Worm (Caenorhabditis elegans): ENCODE results near the gene B0478.3.
A peak's percentile ranks its signal among the peaks of the same experiment; 100 is the strongest.

B0478.3 gene

DNA sequence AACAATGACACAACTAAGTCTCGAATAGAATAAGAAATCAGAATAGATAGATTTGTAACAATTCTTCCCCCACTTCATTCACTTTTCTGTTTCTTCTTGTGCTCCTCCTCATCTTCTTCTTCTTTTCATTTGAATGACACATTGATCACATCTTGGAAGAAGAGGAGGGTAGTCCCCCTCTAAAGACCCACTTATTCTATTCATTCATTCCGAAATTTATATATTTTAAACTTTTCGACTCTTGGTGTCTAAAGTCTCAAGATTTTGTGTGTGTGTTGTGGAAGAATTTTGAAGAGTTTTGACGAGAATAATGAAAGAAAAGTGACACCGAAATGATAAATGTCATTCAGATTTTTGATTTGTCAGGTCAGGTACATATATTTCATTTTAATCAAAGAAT, 26.7 kb upstream of the B0478.3 start:
- TF ChIP-seq ztf-29 (GFP tag; IDR thresholded peaks at IDR 0.05): no peak
- no peak for TF ChIP-seq med-1 (GFP tag; optimal IDR thresholded peaks at IDR 0.05; ENCODE audit: insufficient read depth)
- no peak for TF ChIP-seq flt-1 (GFP tag; IDR thresholded peaks at IDR 0.05)
- no peak for TF ChIP-seq klf-2 (GFP tag; conservative IDR thresholded peaks at IDR 0.05)
- TF ChIP-seq tab-1 (GFP tag; IDR thresholded peaks at IDR 0.05): no peak
- TF ChIP-seq T22C8.4 (GFP tag; IDR thresholded peaks at IDR 0.05): no peak
- no peak for TF ChIP-seq ztf-23 (GFP tag; IDR thresholded peaks at IDR 0.05)
- TF ChIP-seq cog-1 (tag; optimal IDR thresholded peaks at IDR 0.05): no peak
- no peak for TF ChIP-seq ref-1 (GFP tag; conservative IDR thresholded peaks at IDR 0.05)

DNA sequence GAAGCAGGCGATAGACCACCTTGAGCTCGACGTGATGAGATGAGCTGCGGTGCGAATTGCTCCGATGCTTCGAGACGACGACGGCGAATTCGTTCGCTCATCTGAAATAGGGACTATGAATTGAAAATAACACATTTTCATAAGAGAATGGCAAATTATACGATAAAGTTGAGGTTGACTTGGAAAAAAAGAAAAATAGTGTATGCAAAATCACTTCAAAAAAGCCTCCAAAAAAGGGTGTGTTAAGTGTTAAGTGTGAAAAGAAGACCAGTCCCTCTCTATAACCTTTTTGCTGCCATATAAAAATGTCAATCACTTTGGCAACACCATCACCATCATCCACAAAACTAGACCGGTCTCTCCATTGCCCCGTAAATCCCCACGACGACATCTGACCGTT, 22.4 kb upstream of the B0478.3 start, which contains the start of gene prkl-1:
Gene prkl-1, minus strand, starts transcription at position 101 of the 400 bp plus-strand sequence.
- TF ChIP-seq ztf-29 (GFP tag; IDR thresholded peaks at IDR 0.05) (no peak), T22C8.4 (GFP tag; IDR thresholded peaks at IDR 0.05) (no peak), tab-1 (GFP tag; IDR thresholded peaks at IDR 0.05) (no peak), ztf-23 (GFP tag; IDR thresholded peaks at IDR 0.05) (no peak)

DNA sequence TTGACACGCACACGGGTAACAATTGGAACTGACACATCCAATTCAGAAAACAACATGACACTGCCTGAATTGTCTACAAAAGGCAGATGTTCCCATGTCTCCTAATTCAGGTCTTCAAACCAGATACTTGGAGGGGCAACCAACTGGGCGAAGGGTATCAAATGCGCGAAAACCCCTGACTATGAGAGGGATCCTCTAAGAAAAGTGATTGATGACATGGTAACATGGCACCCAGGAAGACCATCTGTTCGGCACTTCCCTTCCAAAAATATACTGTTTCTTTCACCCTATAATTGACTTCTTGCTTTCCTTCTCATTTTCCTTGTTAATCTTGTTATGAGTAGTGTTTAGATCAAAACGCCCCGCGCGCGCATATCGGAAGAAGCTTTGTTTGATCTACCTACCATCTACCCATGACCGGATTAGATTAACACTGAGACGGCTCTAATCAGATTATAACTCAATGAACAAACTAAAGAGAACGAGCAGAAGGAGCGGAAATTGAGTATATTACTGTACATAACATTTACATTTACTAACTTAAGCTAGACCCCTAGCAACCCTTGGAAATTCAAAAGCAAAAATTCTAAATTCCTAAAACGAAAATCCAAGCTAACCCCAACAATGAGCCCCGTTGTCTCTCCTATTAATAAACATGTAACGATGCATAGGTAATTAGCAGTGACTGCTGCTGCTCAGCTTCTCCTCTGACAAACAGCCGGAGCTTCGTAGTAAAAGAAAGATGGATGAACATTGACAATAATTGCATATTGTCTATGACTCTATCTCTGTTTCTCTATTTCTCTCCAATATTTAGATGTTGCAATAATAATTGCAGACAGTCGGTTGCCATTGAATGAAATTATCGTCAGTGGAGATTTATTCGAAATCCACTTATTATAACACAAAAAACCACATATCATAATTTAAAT, 20.3 kb upstream of the B0478.3 start:
- no peak for TF ChIP-seq cog-1 (tag; optimal IDR thresholded peaks at IDR 0.05)
- TF ChIP-seq med-1 (GFP tag; optimal IDR thresholded peaks at IDR 0.05; ENCODE audit: insufficient read depth): no peak
- TF ChIP-seq flt-1 (GFP tag; IDR thresholded peaks at IDR 0.05): 0 out of 2 replicates have a peak, but pooled peaks have one; percentile 36
- no peak for TF ChIP-seq ztf-29 (GFP tag; IDR thresholded peaks at IDR 0.05)

DNA sequence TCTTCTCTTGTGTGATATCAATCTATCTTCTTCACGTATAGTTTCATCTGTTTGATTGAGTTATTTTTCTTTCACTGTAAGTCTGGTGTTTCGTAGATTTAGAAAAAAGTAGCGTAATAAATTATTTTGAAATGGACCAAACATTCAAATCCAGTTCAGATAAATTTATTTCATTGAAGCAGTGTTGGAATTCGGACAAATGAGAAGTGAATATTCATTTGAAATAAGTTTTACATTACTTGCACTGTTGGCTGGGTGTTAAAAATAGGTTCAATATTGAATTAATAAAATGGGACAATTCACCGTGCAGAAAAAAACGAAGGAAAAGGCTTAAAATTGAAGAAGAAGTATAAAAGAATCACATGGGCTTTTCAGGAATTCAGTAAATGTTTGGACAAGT, 14.2 kb upstream of the B0478.3 start:
- no peak for TF ChIP-seq T22C8.4 (GFP tag; IDR thresholded peaks at IDR 0.05)
- no peak for TF ChIP-seq flt-1 (GFP tag; IDR thresholded peaks at IDR 0.05)
- no peak for TF ChIP-seq ref-1 (GFP tag; conservative IDR thresholded peaks at IDR 0.05)
- TF ChIP-seq klf-2 (GFP tag; conservative IDR thresholded peaks at IDR 0.05): no peak
- TF ChIP-seq ztf-29 (GFP tag; IDR thresholded peaks at IDR 0.05): no peak
- TF ChIP-seq med-1 (GFP tag; optimal IDR thresholded peaks at IDR 0.05; ENCODE audit: insufficient read depth): no peak
- TF ChIP-seq tab-1 (GFP tag; IDR thresholded peaks at IDR 0.05): no peak
- TF ChIP-seq ztf-23 (GFP tag; IDR thresholded peaks at IDR 0.05): no peak
- TF ChIP-seq cog-1 (tag; optimal IDR thresholded peaks at IDR 0.05): no peak

DNA sequence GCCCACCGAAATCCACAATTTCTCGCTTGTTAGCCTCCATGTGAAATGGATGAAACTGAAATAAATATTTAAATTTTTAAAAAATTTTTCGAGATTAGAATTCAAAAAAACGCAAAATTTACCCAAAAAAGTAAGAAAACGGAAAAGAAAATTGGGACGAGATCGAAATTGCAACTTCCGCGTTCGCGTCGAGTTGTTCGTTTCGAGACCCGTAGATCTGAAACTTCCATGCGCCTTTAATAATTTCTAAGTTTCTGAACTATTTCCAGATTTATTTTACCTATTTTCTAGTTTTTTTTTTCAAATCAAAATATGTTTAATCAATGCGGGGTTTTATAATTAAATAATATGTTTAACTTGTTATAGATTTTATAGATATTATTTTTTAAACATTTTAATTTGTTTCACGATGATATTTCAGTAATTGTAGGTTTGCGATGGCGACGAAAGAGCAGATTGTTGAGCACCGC, 12.7 kb upstream of the B0478.3 start, which contains the start of the genes pgl-1 and him-3:
Gene pgl-1, minus strand, starts transcription at position 230 of the 470 bp plus-strand sequence.
Gene him-3, plus strand, starts transcription at position 420 of the 470 bp plus-strand sequence.
- TF ChIP-seq flt-1 (GFP tag; IDR thresholded peaks at IDR 0.05) (no peak), T22C8.4 (GFP tag; IDR thresholded peaks at IDR 0.05) (no peak), klf-2 (GFP tag; conservative IDR thresholded peaks at IDR 0.05) (no peak)

DNA sequence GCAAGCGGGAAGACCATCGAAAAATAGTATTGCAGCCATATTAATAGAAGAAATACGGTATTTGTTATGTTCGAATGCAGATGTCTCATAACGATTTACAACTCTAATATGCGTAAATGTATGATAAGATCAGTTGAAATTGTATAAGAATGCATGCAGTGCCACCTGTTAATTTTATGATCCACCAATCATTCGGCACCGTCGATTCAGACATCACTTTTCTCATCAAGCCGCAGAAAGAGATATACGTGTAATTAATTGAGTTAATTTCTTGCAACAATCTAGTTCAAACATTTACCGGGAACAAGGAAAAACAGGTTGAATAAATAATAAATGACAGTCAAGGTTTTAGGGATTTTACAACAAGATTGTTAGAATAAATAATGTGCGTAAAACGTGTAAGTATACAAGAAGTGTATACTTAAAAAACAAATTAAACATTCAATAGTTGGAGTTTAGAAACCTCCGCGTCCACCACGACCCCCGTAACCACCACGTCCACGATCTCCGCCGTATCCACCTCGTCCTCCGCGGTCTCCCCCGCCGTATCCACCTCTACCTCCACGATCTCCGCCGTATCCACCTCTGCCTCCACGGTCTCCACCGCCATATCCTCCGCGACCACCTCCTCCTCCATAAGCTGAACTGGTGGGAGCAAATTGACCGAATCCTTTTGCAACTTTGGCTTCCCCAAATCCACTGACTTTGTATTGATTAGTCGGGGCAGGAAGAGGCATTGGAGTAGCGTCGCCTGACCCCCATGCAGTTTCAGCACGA, 9.9 kb upstream of the B0478.3 start:
- TF ChIP-seq med-1 (GFP tag; optimal IDR thresholded peaks at IDR 0.05; ENCODE audit: insufficient read depth): no peak
- no peak for TF ChIP-seq T22C8.4 (GFP tag; IDR thresholded peaks at IDR 0.05)
- TF ChIP-seq ztf-29 (GFP tag; IDR thresholded peaks at IDR 0.05): no peak
- no peak for TF ChIP-seq cog-1 (tag; optimal IDR thresholded peaks at IDR 0.05)
- TF ChIP-seq klf-2 (GFP tag; conservative IDR thresholded peaks at IDR 0.05): no peak
- TF ChIP-seq tab-1 (GFP tag; IDR thresholded peaks at IDR 0.05): no peak

DNA sequence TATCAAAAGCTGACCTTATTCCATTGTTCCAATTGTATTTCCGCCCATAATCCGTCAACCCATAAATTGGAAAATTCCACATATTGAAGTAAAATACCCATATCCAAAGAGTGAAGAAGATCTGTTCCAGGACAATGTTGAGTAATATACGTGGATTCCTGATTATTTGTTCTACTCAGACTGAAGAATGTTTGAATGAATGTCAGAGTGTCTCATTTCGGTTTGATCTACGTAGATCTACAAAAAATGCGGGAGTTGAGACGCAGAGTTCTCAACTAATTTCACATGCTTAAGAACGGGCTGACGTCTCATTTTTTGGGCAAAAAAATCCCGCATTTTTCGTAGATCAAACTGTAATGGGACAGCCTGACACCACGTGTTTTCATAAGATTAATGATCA, 8.0 kb upstream of the B0478.3 start, which contains the start of gene nhr-249:
Gene nhr-249, minus strand, starts transcription at position 101 of the 400 bp plus-strand sequence.
- TF ChIP-seq flt-1 (GFP tag; IDR thresholded peaks at IDR 0.05) (no peak), ztf-23 (GFP tag; IDR thresholded peaks at IDR 0.05) (no peak), T22C8.4 (GFP tag; IDR thresholded peaks at IDR 0.05) (no peak), ztf-29 (GFP tag; IDR thresholded peaks at IDR 0.05) (no peak), klf-2 (GFP tag; conservative IDR thresholded peaks at IDR 0.05) (no peak), tab-1 (GFP tag; IDR thresholded peaks at IDR 0.05) (no peak), med-1 (GFP tag; optimal IDR thresholded peaks at IDR 0.05; ENCODE audit: insufficient read depth) (no peak), ref-1 (GFP tag; conservative IDR thresholded peaks at IDR 0.05) (no peak), cog-1 (tag; optimal IDR thresholded peaks at IDR 0.05) (no peak)

DNA sequence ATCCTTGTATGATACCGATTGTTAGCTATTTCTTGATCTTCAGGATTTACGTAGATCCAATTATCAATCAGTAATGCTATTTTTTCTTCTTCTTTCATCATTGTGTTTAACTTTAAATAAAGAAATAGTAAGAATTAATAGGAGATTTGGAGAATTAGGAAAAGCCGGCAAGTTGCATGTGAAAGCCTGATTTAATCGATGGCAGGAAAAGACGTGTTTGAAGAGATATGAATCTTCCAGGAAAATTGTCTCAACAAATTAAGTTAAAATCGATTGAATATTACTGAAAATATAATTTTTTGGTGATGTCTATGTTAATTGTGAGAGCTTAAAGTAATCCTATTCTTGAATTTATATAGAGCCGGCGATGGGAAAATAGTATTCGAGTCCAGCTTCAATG, 6.8 kb upstream of the B0478.3 start, which contains the start of gene ZK381.62:
Gene ZK381.62, minus strand, starts transcription at position 101 of the 400 bp plus-strand sequence.
- TF ChIP-seq med-1 (GFP tag; optimal IDR thresholded peaks at IDR 0.05; ENCODE audit: insufficient read depth) (no peak), klf-2 (GFP tag; conservative IDR thresholded peaks at IDR 0.05) (no peak), cog-1 (tag; optimal IDR thresholded peaks at IDR 0.05) (no peak), ref-1 (GFP tag; conservative IDR thresholded peaks at IDR 0.05) (no peak), ztf-29 (GFP tag; IDR thresholded peaks at IDR 0.05) (no peak), tab-1 (GFP tag; IDR thresholded peaks at IDR 0.05) (no peak), ztf-23 (GFP tag; IDR thresholded peaks at IDR 0.05) (no peak), T22C8.4 (GFP tag; IDR thresholded peaks at IDR 0.05) (no peak), flt-1 (GFP tag; IDR thresholded peaks at IDR 0.05) (no peak)

DNA sequence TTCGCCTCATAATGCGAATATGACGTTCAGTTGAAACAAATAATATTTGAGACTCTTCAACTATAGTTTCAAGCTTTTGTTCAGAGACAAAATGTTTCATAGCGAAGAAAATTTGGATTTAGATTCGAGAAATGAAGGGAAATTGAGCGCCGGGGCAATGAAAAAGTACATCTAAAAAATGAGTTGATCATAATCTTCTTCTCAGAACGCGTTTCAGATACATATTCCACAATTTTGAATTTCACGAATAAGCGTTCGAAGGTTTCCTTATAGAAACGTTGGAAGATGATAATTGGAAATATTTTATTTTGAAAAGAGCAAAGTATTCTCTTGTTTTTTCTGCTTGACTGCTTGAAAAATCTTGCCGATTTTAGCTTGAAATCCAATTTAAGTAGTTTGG, 5.9 kb upstream of the B0478.3 start, which contains the start of gene ZK381.8:
Gene ZK381.8, minus strand, starts transcription at position 101 of the 400 bp plus-strand sequence.
- no peak for TF ChIP-seq flt-1 (GFP tag; IDR thresholded peaks at IDR 0.05)
- TF ChIP-seq T22C8.4 (GFP tag; IDR thresholded peaks at IDR 0.05): no peak
- TF ChIP-seq ref-1 (GFP tag; conservative IDR thresholded peaks at IDR 0.05): no peak
- no peak for TF ChIP-seq tab-1 (GFP tag; IDR thresholded peaks at IDR 0.05)
- TF ChIP-seq cog-1 (tag; optimal IDR thresholded peaks at IDR 0.05): no peak

All from whole organism, midembryonic.